Worm (Caenorhabditis elegans) whole organism, mixed stage, embryonic: ENCODE measurements around the gene sul-2.

Source experiments
- M03D4.4 ChIP-seq: sonication (generic microtip); optimal IDR thresholded peaks from 2 replicates; lab custom pipeline; 2017; ENCODE audit warnings: mild to moderate bottlenecking, missing genetic modification characterization, missing compliant biosample characterization
- bed-3 ChIP-seq: fragments of 200-800 bp; sonication (Bioruptor generic); optimal IDR thresholded peaks from 3 replicates; lab custom pipeline; 2018; ENCODE audit warnings: mild to moderate bottlenecking, missing genetic modification characterization, moderate library complexity, missing compliant biosample characterization
- ceh-43 ChIP-seq: fragments of 200-800 bp; sonication (Bioruptor generic); optimal IDR thresholded peaks from 2 replicates; lab custom pipeline; 2018; ENCODE audit warnings: mild to moderate bottlenecking, missing genetic modification characterization, moderate library complexity, missing compliant biosample characterization
- ceh-83 ChIP-seq: fragments of 200-800 bp; sonication (Bioruptor generic); optimal IDR thresholded peaks from 2 replicates; lab custom pipeline; 2018; ENCODE audit warnings: mild to moderate bottlenecking, missing genetic modification characterization, missing compliant biosample characterization
- ces-1 ChIP-seq: fragments of 150-350 bp; optimal IDR thresholded peaks from 2 replicates; lab custom pipeline; 2014; ENCODE audit warnings: missing biosample characterization, missing genetic modification reagents, missing genetic modification characterization
- cnd-1 ChIP-seq: fragments of 200-800 bp; sonication (Bioruptor generic); optimal IDR thresholded peaks from 2 replicates; lab custom pipeline; 2018; ENCODE audit warnings: mild to moderate bottlenecking, missing genetic modification characterization, missing compliant biosample characterization
- drap-1 ChIP-seq: fragments of 200-800 bp; sonication (Bioruptor generic); optimal IDR thresholded peaks from 3 replicates; lab custom pipeline; 2018; ENCODE audit warnings: mild to moderate bottlenecking, missing genetic modification characterization, missing compliant biosample characterization
- elt-1 ChIP-seq: sonication (generic microtip); optimal IDR thresholded peaks from 2 replicates; lab custom pipeline; 2017; ENCODE audit warnings: missing genetic modification characterization, mild to moderate bottlenecking, missing compliant biosample characterization, antibody characterized with exemption, moderate library complexity, borderline replicate concordance; ENCODE audit not compliant: insufficient read depth
- elt-3 ChIP-seq: fragments of 150-350 bp; optimal IDR thresholded peaks from 2 replicates; lab custom pipeline; 2014; ENCODE audit warnings: missing biosample characterization, missing genetic modification characterization
- ham-2 ChIP-seq: fragments of 200-800 bp; sonication (Bioruptor generic); optimal IDR thresholded peaks from 2 replicates; lab custom pipeline; 2018; ENCODE audit warnings: mild to moderate bottlenecking, missing genetic modification characterization, missing compliant biosample characterization
- hlh-1 ChIP-seq: fragments of 150-350 bp; optimal IDR thresholded peaks from 2 replicates; lab custom pipeline; 2014; ENCODE audit warnings: missing biosample characterization, missing genetic modification reagents, missing genetic modification characterization
- lin-13 ChIP-seq: fragments of 150-350 bp; optimal IDR thresholded peaks from 2 replicates; lab custom pipeline; 2014; ENCODE audit warnings: missing biosample characterization, missing genetic modification characterization
- lin-32 ChIP-seq: fragments of 200-800 bp; sonication (Bioruptor generic); optimal IDR thresholded peaks from 2 replicates; lab custom pipeline; 2018; ENCODE audit warnings: mild to moderate bottlenecking, missing genetic modification characterization, missing compliant biosample characterization
- lsy-2 ChIP-seq: fragments of 150-350 bp; optimal IDR thresholded peaks from 2 replicates; lab custom pipeline; 2014; ENCODE audit warnings: missing biosample characterization, missing genetic modification characterization
- mab-5 ChIP-seq: fragments of 150-350 bp; optimal IDR thresholded peaks from 2 replicates; lab custom pipeline; 2014; ENCODE audit warnings: missing biosample characterization, missing genetic modification characterization
- nhr-12 ChIP-seq: fragments of 150-350 bp; optimal IDR thresholded peaks from 2 replicates; lab custom pipeline; 2014; ENCODE audit warnings: missing biosample characterization, missing genetic modification characterization
- nhr-2 ChIP-seq: fragments of 150-350 bp; optimal IDR thresholded peaks from 2 replicates; lab custom pipeline; 2014; ENCODE audit warnings: missing biosample characterization, missing genetic modification characterization
- nhr-237 ChIP-seq: fragments of 150-350 bp; optimal IDR thresholded peaks from 2 replicates; lab custom pipeline; 2014; ENCODE audit warnings: missing biosample characterization, missing genetic modification characterization
- nhr-28 ChIP-seq: fragments of 150-350 bp; optimal IDR thresholded peaks from 2 replicates; lab custom pipeline; 2014; ENCODE audit warnings: missing biosample characterization, missing genetic modification characterization
- nhr-76 ChIP-seq: sonication (generic microtip); optimal IDR thresholded peaks from 2 replicates; lab custom pipeline; 2017; ENCODE audit warnings: missing biosample characterization, missing genetic modification characterization
- pha-4 ChIP-seq: fragments of 150-350 bp; optimal IDR thresholded peaks from 2 replicates; lab custom pipeline; 2018; ENCODE audit warnings: missing biosample characterization, missing genetic modification reagents, missing genetic modification characterization
- sem-2 ChIP-seq: fragments of 200-800 bp; sonication (Bioruptor generic); optimal IDR thresholded peaks from 2 replicates; lab custom pipeline; 2018; ENCODE audit warnings: mild to moderate bottlenecking, missing genetic modification characterization, missing compliant biosample characterization
- snpc-4 ChIP-seq: fragments of 150-350 bp; optimal IDR thresholded peaks from 2 replicates; lab custom pipeline; 2014; ENCODE audit warnings: missing biosample characterization, missing genetic modification characterization
- sptf-1 ChIP-seq: sonication (generic microtip); optimal IDR thresholded peaks from 2 replicates; lab custom pipeline; 2017; ENCODE audit warnings: mild to moderate bottlenecking, missing genetic modification characterization, moderate library complexity, missing compliant biosample characterization
- tbx-8 ChIP-seq: fragments of 200-800 bp; sonication (Bioruptor generic); optimal IDR thresholded peaks from 2 replicates; lab custom pipeline; 2018; ENCODE audit warnings: mild to moderate bottlenecking, missing genetic modification characterization, moderate library complexity, missing compliant biosample characterization
- unc-120 ChIP-seq: sonication (generic microtip); optimal IDR thresholded peaks from 2 replicates; lab custom pipeline; 2017; ENCODE audit warnings: missing genetic modification characterization, missing compliant biosample characterization; ENCODE audit not compliant: poor library complexity, severe bottlenecking
- unc-39 ChIP-seq: fragments of 150-350 bp; optimal IDR thresholded peaks from 2 replicates; lab custom pipeline; 2014; ENCODE audit warnings: missing biosample characterization, missing genetic modification characterization
- unc-62 ChIP-seq: fragments of 150-350 bp; optimal IDR thresholded peaks from 2 replicates; lab custom pipeline; 2014; ENCODE audit warnings: missing biosample characterization, missing genetic modification reagents, missing genetic modification characterization
- zip-8 ChIP-seq: fragments of 150-350 bp; optimal IDR thresholded peaks from 2 replicates; lab custom pipeline; 2014; ENCODE audit warnings: missing biosample characterization, missing genetic modification characterization
- ztf-11 ChIP-seq: fragments of 150-350 bp; optimal IDR thresholded peaks from 2 replicates; lab custom pipeline; 2014; ENCODE audit warnings: missing biosample characterization, missing genetic modification characterization

The sul-2 gene

ce11 chrV:8170300-8170699, 12.8 kb downstream of the sul-2 start:
- no peak for TF ChIP-seq ztf-11
- TF ChIP-seq ces-1 (GFP tag; lab: Kevin White, UChicago): peak; percentile 56
- no peak for TF ChIP-seq nhr-12

- TF ChIP-seq pha-4 (tag; lab: Kevin White, UChicago) (no peak), ceh-43 (GFP tag; lab: Kevin White, UChicago) (no peak), ces-1 (GFP tag; lab: Kevin White, UChicago) (no peak), sem-2 (GFP tag; lab: Kevin White, UChicago) (no peak), lin-13 (tag; lab: Kevin White, UChicago) (no peak), lin-32 (GFP tag; lab: Kevin White, UChicago) (no peak), unc-120 (no peak), nhr-76 (tag; lab: Kevin White, UChicago) (no peak), lsy-2 (tag; lab: Kevin White, UChicago) (no peak), zip-8 (tag; lab: Kevin White, UChicago) (no peak), nhr-237 (tag; lab: Kevin White, UChicago) (no peak), tbx-8 (no peak), unc-39 (tag; lab: Kevin White, UChicago) (no peak), drap-1 (no peak), nhr-28 (tag; lab: Kevin White, UChicago) (no peak), unc-62 (GFP tag; lab: Kevin White, UChicago) (no peak), cnd-1 (tag; lab: Kevin White, UChicago) (no peak), elt-1 (tag; lab: Kevin White, UChicago) (no peak), sptf-1 (no peak)
Measured at ce11 chrV:8171688-8172087, 14.1 kb downstream of the sul-2 start.

ce11 chrV:8177349-8177748, 19.8 kb downstream of the sul-2 start, which contains the start of gene F20D6.9:
Gene F20D6.9, minus strand, starts transcription at chrV:8177449.
- TF ChIP-seq elt-3: no peak
- no peak for TF ChIP-seq unc-120
- TF ChIP-seq nhr-28 (tag; lab: Kevin White, UChicago): no peak
- TF ChIP-seq pha-4 (tag; lab: Kevin White, UChicago): no peak
- no peak for TF ChIP-seq lin-13 (tag; lab: Kevin White, UChicago)
- no peak for TF ChIP-seq drap-1
- TF ChIP-seq unc-62 (GFP tag; lab: Kevin White, UChicago): no peak
- TF ChIP-seq ztf-11: no peak
- TF ChIP-seq M03D4.4 (tag; lab: Kevin White, UChicago): no peak
- TF ChIP-seq sptf-1: no peak
- no peak for TF ChIP-seq unc-39 (tag; lab: Kevin White, UChicago)
- no peak for TF ChIP-seq ceh-43 (GFP tag; lab: Kevin White, UChicago)
- TF ChIP-seq bed-3 (GFP tag; lab: Kevin White, UChicago): no peak
- TF ChIP-seq nhr-12: no peak
- no peak for TF ChIP-seq zip-8 (tag; lab: Kevin White, UChicago)
- TF ChIP-seq lin-32 (GFP tag; lab: Kevin White, UChicago): no peak
- no peak for TF ChIP-seq nhr-237 (tag; lab: Kevin White, UChicago)
- no peak for TF ChIP-seq ceh-83 (GFP tag; lab: Kevin White, UChicago)
- TF ChIP-seq nhr-76 (tag; lab: Kevin White, UChicago): no peak
- no peak for TF ChIP-seq hlh-1 (tag; lab: Kevin White, UChicago)

- TF ChIP-seq unc-39 (tag; lab: Kevin White, UChicago) (no peak), pha-4 (tag; lab: Kevin White, UChicago) (no peak), nhr-237 (tag; lab: Kevin White, UChicago) (no peak), nhr-76 (tag; lab: Kevin White, UChicago) (no peak), lin-32 (GFP tag; lab: Kevin White, UChicago) (no peak), mab-5 (tag; lab: Kevin White, UChicago) (no peak), nhr-2 (tag; lab: Kevin White, UChicago) (no peak), cnd-1 (tag; lab: Kevin White, UChicago) (no peak), ztf-11 (no peak), snpc-4 (tag; lab: Kevin White, UChicago) (no peak), hlh-1 (tag; lab: Kevin White, UChicago) (no peak), nhr-12 (no peak), ceh-83 (GFP tag; lab: Kevin White, UChicago) (no peak), ham-2 (no peak), zip-8 (tag; lab: Kevin White, UChicago) (no peak), nhr-28 (tag; lab: Kevin White, UChicago) (no peak), lin-13 (tag; lab: Kevin White, UChicago) (no peak), unc-62 (GFP tag; lab: Kevin White, UChicago) (no peak)
Measured at ce11 chrV:8178279-8178678, 20.7 kb downstream of the sul-2 start.
